Fruit fly (Drosophila melanogaster) whole organism, pupa: Measurements from ENCODE around the gene HLH4C.

Source experiments
- CG10348 ChIP-seq: fragments of 200-800 bp; sonication (Bioruptor generic); IDR thresholded peaks from 2 replicates; pipeline ENCODE4 v1.3.6; 2022; ENCODE audit warnings: missing biosample characterization, missing genetic modification characterization
- CG12605 ChIP-seq: fragments of 200-800 bp; sonication (Bioruptor generic); IDR thresholded peaks from 2 replicates; pipeline ENCODE4 v1.3.6; 2022; ENCODE audit warnings: missing biosample characterization, missing genetic modification characterization
- CG15710 ChIP-seq: fragments of 200-800 bp; sonication (Bioruptor generic); optimal IDR thresholded peaks from 2 replicates; lab custom pipeline; 2018; ENCODE audit warnings: missing biosample characterization, mild to moderate bottlenecking, missing genetic modification characterization, moderate library complexity
- CG32121 ChIP-seq: fragments of 200-800 bp; sonication (Bioruptor generic); IDR thresholded peaks from 2 replicates; pipeline ENCODE4 v1.3.6; 2022; ENCODE audit warnings: missing biosample characterization, missing genetic modification characterization
- CG4496 ChIP-seq: fragments of 200-800 bp; sonication (Bioruptor generic); IDR thresholded peaks from 3 replicates; pipeline ENCODE4 v1.3.6; 2022; ENCODE audit warnings: missing biosample characterization, missing genetic modification characterization
- CG9948 ChIP-seq: fragments of 200-800 bp; sonication (Bioruptor generic); optimal IDR thresholded peaks from 2 replicates; lab custom pipeline; 2018; ENCODE audit warnings: missing biosample characterization, mild to moderate bottlenecking, missing genetic modification characterization, moderate library complexity
- D1 ChIP-seq: fragments of 200-800 bp; sonication (Bioruptor generic); optimal IDR thresholded peaks from 2 replicates; lab custom pipeline; 2018; ENCODE audit warnings: missing biosample characterization, mild to moderate bottlenecking, missing genetic modification characterization, moderate library complexity
- EcR ChIP-seq: fragments of 200-800 bp; sonication (Bioruptor generic); optimal IDR thresholded peaks from 3 replicates; lab custom pipeline; 2019; ENCODE audit warnings: missing biosample characterization, missing genetic modification characterization, mild to moderate bottlenecking, moderate library complexity, missing genetic modification reagents
- Pif1A ChIP-seq: fragments of 200-800 bp; sonication (Bioruptor generic); optimal IDR thresholded peaks from 3 replicates; lab custom pipeline; 2016; ENCODE audit warnings: missing biosample characterization, missing genetic modification characterization
- Pif1B ChIP-seq: fragments of 200-800 bp; sonication (Bioruptor generic); optimal IDR thresholded peaks from 3 replicates; lab custom pipeline; 2016; ENCODE audit warnings: missing biosample characterization, missing genetic modification characterization
- Snoo ChIP-seq: fragments of 200-800 bp; sonication (Bioruptor generic); optimal IDR thresholded peaks from 3 replicates; lab custom pipeline; 2017; ENCODE audit warnings: missing biosample characterization, mild to moderate bottlenecking, missing genetic modification characterization, inconsistent platforms
- fd96Ca ChIP-seq: fragments of 200-800 bp; sonication (Bioruptor generic); IDR thresholded peaks from 3 replicates; pipeline ENCODE4 v1.3.6; 2022; ENCODE audit warnings: missing biosample characterization, missing genetic modification characterization
- gl ChIP-seq: fragments of 200-800 bp; sonication (Bioruptor generic); optimal IDR thresholded peaks from 2 replicates; lab custom pipeline; 2018; ENCODE audit warnings: missing biosample characterization, mild to moderate bottlenecking, missing genetic modification characterization
- rn ChIP-seq: fragments of 200-800 bp; sonication (Bioruptor generic); IDR thresholded peaks from 2 replicates; pipeline ENCODE4 v1.3.6; 2022; ENCODE audit warnings: missing biosample characterization, missing genetic modification characterization

DNA sequence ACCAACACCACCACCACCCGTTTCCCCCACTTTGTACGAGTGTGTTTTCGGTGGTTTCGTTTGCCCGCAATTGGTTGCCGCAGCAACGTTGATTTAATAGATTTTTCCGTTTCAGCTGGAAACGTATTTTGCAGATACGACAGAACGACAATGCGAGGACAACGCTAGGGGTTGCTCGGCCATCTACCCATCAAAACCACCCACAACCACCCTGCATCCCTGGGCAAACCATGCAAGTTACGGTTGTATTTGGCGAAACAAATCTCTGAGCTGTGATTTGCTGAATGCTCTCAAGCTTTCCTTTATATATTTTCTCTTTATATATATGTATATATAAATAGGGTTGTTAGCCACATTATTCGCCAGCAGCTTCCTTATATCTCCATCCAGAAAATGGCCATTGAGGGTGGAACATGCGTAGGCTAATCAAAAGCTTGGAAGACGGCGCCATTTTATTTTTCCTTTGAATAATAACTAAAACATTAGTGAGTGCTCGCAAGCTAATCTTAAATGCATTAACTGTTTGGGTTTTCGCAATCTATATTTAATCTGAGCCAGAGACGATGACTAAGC lies 47.2 kb downstream of the HLH4C start:
- TF ChIP-seq EcR (GFP tag; lab: Kevin White, UChicago) (no peak), CG4496 (GFP tag; lab: Robert Waterston, UW) (no peak), gl (tag; lab: Kevin White, UChicago) (no peak), Pif1B (no peak), Pif1A (GFP tag; lab: Kevin White, UChicago) (no peak), rn (GFP tag; lab: Robert Waterston, UW) (no peak), CG32121 (GFP tag; lab: Robert Waterston, UW) (no peak), Snoo (no peak), CG10348 (no peak), fd96Ca (GFP tag; lab: Robert Waterston, UW) (no peak), CG9948 (tag; lab: Kevin White, UChicago) (no peak), D1 (tag; lab: Kevin White, UChicago) (no peak), CG15710 (tag; lab: Kevin White, UChicago) (no peak), CG12605 (GFP tag; lab: Robert Waterston, UW) (no peak)
